Fruit fly (Drosophila melanogaster) whole organism, embryonic: ENCODE results near the gene SsRbeta.

Experiments
- Ada2b ChIP-seq: fragments of 200-800 bp; sonication (Bioruptor generic); IDR thresholded peaks from 2 replicates; pipeline ENCODE4 v1.3.6; 2022; ENCODE audit warnings: missing biosample characterization, missing genetic modification characterization
- Bgb ChIP-seq: fragments of 200-800 bp; sonication (Bioruptor generic); IDR thresholded peaks from 2 replicates; pipeline ENCODE4 v1.3.6; 2022; ENCODE audit warnings: missing biosample characterization, missing genetic modification characterization; ENCODE audit not compliant: partially characterized antibody
- CG10274 ChIP-seq: fragments of 200-800 bp; sonication (Bioruptor generic); optimal IDR thresholded peaks from 3 replicates; lab custom pipeline; 2017; ENCODE audit warnings: missing biosample characterization, mild to moderate bottlenecking, missing genetic modification characterization
- CG11456 ChIP-seq: fragments of 200-800 bp; sonication (Bioruptor generic); IDR thresholded peaks from 3 replicates; pipeline ENCODE4 v1.3.6; 2022; ENCODE audit warnings: missing biosample characterization, missing genetic modification characterization
- CG12155 ChIP-seq: fragments of 200-800 bp; sonication (Bioruptor generic); optimal IDR thresholded peaks from 3 replicates; lab custom pipeline; 2016; ENCODE audit warnings: missing biosample characterization, missing genetic modification characterization
- CG12219 ChIP-seq: fragments of 200-800 bp; sonication (Bioruptor generic); optimal IDR thresholded peaks from 3 replicates; lab custom pipeline; 2018; ENCODE audit warnings: missing biosample characterization, mild to moderate bottlenecking, missing genetic modification characterization
- CG14014 ChIP-seq: fragments of 200-800 bp; sonication (Bioruptor generic); IDR thresholded peaks from 2 replicates; pipeline ENCODE4 v1.3.6; 2022; ENCODE audit warnings: missing biosample characterization, missing genetic modification characterization
- CG14050 ChIP-seq: fragments of 200-800 bp; sonication (Bioruptor generic); IDR thresholded peaks from 3 replicates; pipeline ENCODE4 v1.3.6; 2022; ENCODE audit warnings: missing biosample characterization, missing genetic modification characterization
- CG16813 ChIP-seq: fragments of 200-800 bp; sonication (Bioruptor generic); IDR thresholded peaks from 3 replicates; pipeline ENCODE4 v1.3.6; 2022; ENCODE audit warnings: missing biosample characterization, missing genetic modification characterization; ENCODE audit not compliant: partially characterized antibody
- CG18764 ChIP-seq: fragments of 200-800 bp; sonication (Bioruptor generic); optimal IDR thresholded peaks from 3 replicates; lab custom pipeline; 2016; ENCODE audit warnings: missing biosample characterization, missing genetic modification characterization
- CG2116 ChIP-seq: fragments of 200-800 bp; sonication (Bioruptor generic); optimal IDR thresholded peaks from 3 replicates; lab custom pipeline; 2018; ENCODE audit warnings: missing biosample characterization, mild to moderate bottlenecking, missing genetic modification characterization
- CG4404 ChIP-seq: fragments of 200-800 bp; sonication (Bioruptor generic); IDR thresholded peaks from 2 replicates; pipeline ENCODE4 v1.3.6; 2022; ENCODE audit warnings: missing biosample characterization, missing genetic modification characterization
- CG4854 ChIP-seq: fragments of 200-800 bp; sonication (Bioruptor generic); optimal IDR thresholded peaks from 2 replicates; lab custom pipeline; 2016; ENCODE audit warnings: missing biosample characterization, missing genetic modification characterization, inconsistent platforms
- CG6683 ChIP-seq: fragments of 200-800 bp; sonication (Bioruptor generic); optimal IDR thresholded peaks from 2 replicates; lab custom pipeline; 2017; ENCODE audit warnings: missing biosample characterization, mild to moderate bottlenecking, missing genetic modification characterization, missing genetic modification reagents
- CG6791 ChIP-seq: fragments of 200-800 bp; sonication (Bioruptor generic); IDR thresholded peaks from 3 replicates; pipeline ENCODE4 v1.3.6; 2022; ENCODE audit warnings: missing biosample characterization, missing genetic modification characterization; ENCODE audit not compliant: partially characterized antibody
- CG7271 ChIP-seq: fragments of 200-800 bp; sonication (Bioruptor generic); optimal IDR thresholded peaks from 2 replicates; lab custom pipeline; 2018; ENCODE audit warnings: missing biosample characterization, mild to moderate bottlenecking, missing genetic modification characterization, moderate library complexity
- CG7928 ChIP-seq: fragments of 200-800 bp; sonication (Bioruptor generic); optimal IDR thresholded peaks from 2 replicates; lab custom pipeline; 2017; ENCODE audit warnings: missing biosample characterization, mild to moderate bottlenecking, missing genetic modification characterization
- CG7963 ChIP-seq: fragments of 200-800 bp; sonication (Bioruptor generic); IDR thresholded peaks from 3 replicates; pipeline ENCODE4 v1.3.6; 2022; ENCODE audit warnings: missing biosample characterization, missing genetic modification characterization; ENCODE audit not compliant: partially characterized antibody
- CG8359 ChIP-seq: fragments of 200-800 bp; sonication (Bioruptor generic); optimal IDR thresholded peaks from 2 replicates; lab custom pipeline; 2017; ENCODE audit warnings: missing biosample characterization, mild to moderate bottlenecking, missing genetic modification characterization, borderline replicate concordance
- CG9876 ChIP-seq: fragments of 200-800 bp; sonication (Bioruptor generic); optimal IDR thresholded peaks from 2 replicates; lab custom pipeline; 2016; ENCODE audit warnings: missing biosample characterization, missing genetic modification characterization
- D19B ChIP-seq: fragments of 200-800 bp; sonication (Bioruptor generic); optimal IDR thresholded peaks from 2 replicates; lab custom pipeline; 2017; ENCODE audit warnings: missing biosample characterization, mild to moderate bottlenecking, missing genetic modification characterization
- Fer2 ChIP-seq: fragments of 200-800 bp; sonication (Bioruptor generic); optimal IDR thresholded peaks from 2 replicates; lab custom pipeline; 2018; ENCODE audit warnings: missing biosample characterization, mild to moderate bottlenecking, missing genetic modification characterization, moderate library complexity
- HLH3B ChIP-seq: fragments of 200-800 bp; sonication (Bioruptor generic); IDR thresholded peaks from 2 replicates; pipeline ENCODE4 v1.3.6; 2022; ENCODE audit warnings: missing biosample characterization, missing genetic modification characterization
- Hr39 ChIP-seq: fragments of >200 bp; optimal IDR thresholded peaks from 2 replicates; lab custom pipeline; 2017
- Hr78 ChIP-seq, 2 experiments: fragments of 200-800 bp in 1 of 2; fragments of >200 bp in 1 of 2; sonication (Bioruptor generic) in 1 of 2; optimal IDR thresholded peaks; 2 replicates each; lab custom pipeline; 2017 to 2019; ENCODE audit warnings: missing biosample characterization in 2 of 2, missing genetic modification characterization in 2 of 2, mild to moderate bottlenecking in 1 of 2, moderate library complexity in 1 of 2
- Opbp ChIP-seq: fragments of 200-800 bp; sonication (Bioruptor generic); IDR thresholded peaks from 3 replicates; pipeline ENCODE4 v1.3.6; 2022; ENCODE audit warnings: missing biosample characterization, missing genetic modification characterization; ENCODE audit not compliant: partially characterized antibody
- Poxn ChIP-seq: fragments of 200-800 bp; sonication (Bioruptor generic); IDR thresholded peaks from 2 replicates; pipeline ENCODE4 v1.3.6; 2022; ENCODE audit warnings: missing biosample characterization, missing genetic modification characterization
- Rfx ChIP-seq: fragments of 200-800 bp; sonication (Bioruptor generic); IDR thresholded peaks from 2 replicates; pipeline ENCODE4 v1.3.6; 2022; ENCODE audit warnings: missing biosample characterization, missing genetic modification characterization
- Scr ChIP-seq: fragments of 200-800 bp; sonication (Bioruptor generic); IDR thresholded peaks from 2 replicates; pipeline ENCODE4 v1.3.6; 2022; ENCODE audit warnings: missing biosample characterization, missing genetic modification characterization; ENCODE audit not compliant: partially characterized antibody
- Six4 ChIP-seq: fragments of 200-800 bp; sonication (Bioruptor generic); optimal IDR thresholded peaks from 2 replicates; lab custom pipeline; 2016; ENCODE audit warnings: missing biosample characterization, missing genetic modification characterization
- ab ChIP-seq: fragments of 200-800 bp; sonication (Bioruptor generic); optimal IDR thresholded peaks from 2 replicates; lab custom pipeline; 2016; ENCODE audit warnings: missing biosample characterization, missing genetic modification characterization
- bbx ChIP-seq: fragments of 200-800 bp; sonication (Bioruptor generic); IDR thresholded peaks from 2 replicates; pipeline ENCODE4 v1.3.6; 2022; ENCODE audit warnings: missing biosample characterization, missing genetic modification characterization; ENCODE audit not compliant: partially characterized antibody
- chinmo ChIP-seq: fragments of 200-800 bp; sonication (Bioruptor generic); IDR thresholded peaks from 4 replicates; pipeline ENCODE4 v1.3.6; 2022; ENCODE audit warnings: missing biosample characterization, missing genetic modification characterization; ENCODE audit not compliant: partially characterized antibody
- cwo ChIP-seq: fragments of 200-800 bp; sonication (Bioruptor generic); optimal IDR thresholded peaks from 3 replicates; lab custom pipeline; 2017; ENCODE audit warnings: missing biosample characterization, missing genetic modification characterization, mild to moderate bottlenecking, moderate library complexity, missing genetic modification reagents
- eve ChIP-seq, 2 experiments: fragments of >200 bp; optimal IDR thresholded peaks; 2 replicates each; lab custom pipeline; 2017; ENCODE audit warnings: missing biosample characterization in 2 of 2, missing genetic modification characterization in 2 of 2
- ewg ChIP-seq: fragments of 200-800 bp; sonication (Bioruptor generic); optimal IDR thresholded peaks from 3 replicates; lab custom pipeline; 2017; ENCODE audit warnings: mild to moderate bottlenecking, missing biosample characterization, missing genetic modification reagents, missing genetic modification characterization
- eyg ChIP-seq: fragments of 200-800 bp; sonication (Bioruptor generic); optimal IDR thresholded peaks from 3 replicates; lab custom pipeline; 2016; ENCODE audit warnings: missing biosample characterization, missing genetic modification characterization
- fd3F ChIP-seq: fragments of 200-800 bp; sonication (Bioruptor generic); optimal IDR thresholded peaks from 2 replicates; lab custom pipeline; 2018; ENCODE audit warnings: missing biosample characterization, mild to moderate bottlenecking, missing genetic modification characterization, moderate library complexity
- ham ChIP-seq: fragments of 200-800 bp; sonication (Bioruptor generic); IDR thresholded peaks from 2 replicates; pipeline ENCODE4 v1.3.6; 2022; ENCODE audit warnings: missing biosample characterization, missing genetic modification characterization
- hb ChIP-seq: fragments of 200-800 bp; sonication (Bioruptor generic); IDR thresholded peaks from 3 replicates; pipeline ENCODE4 v1.3.6; 2022; ENCODE audit warnings: missing biosample characterization, missing genetic modification characterization; ENCODE audit not compliant: partially characterized antibody
- mirr ChIP-seq: fragments of 200-800 bp; sonication (Bioruptor generic); optimal IDR thresholded peaks from 3 replicates; lab custom pipeline; 2018; ENCODE audit warnings: missing biosample characterization, mild to moderate bottlenecking, missing genetic modification characterization
- nom ChIP-seq: fragments of 200-800 bp; sonication (Bioruptor generic); optimal IDR thresholded peaks from 2 replicates; lab custom pipeline; 2017; ENCODE audit warnings: missing biosample characterization, missing genetic modification characterization, mild to moderate bottlenecking, moderate library complexity, missing genetic modification reagents
- rib ChIP-seq: fragments of 200-800 bp; sonication (Bioruptor generic); IDR thresholded peaks from 2 replicates; pipeline ENCODE4 v1.3.6; 2022; ENCODE audit warnings: missing biosample characterization, missing genetic modification characterization
- sna ChIP-seq: fragments of 200-800 bp; sonication (Bioruptor generic); IDR thresholded peaks from 2 replicates; pipeline ENCODE4 v1.3.6; 2022; ENCODE audit warnings: missing biosample characterization, missing genetic modification characterization; ENCODE audit not compliant: partially characterized antibody
- tna ChIP-seq: fragments of 200-800 bp; sonication (Bioruptor generic); IDR thresholded peaks from 2 replicates; pipeline ENCODE4 v1.3.6; 2022; ENCODE audit warnings: missing biosample characterization, missing genetic modification characterization; ENCODE audit not compliant: partially characterized antibody
- ttk ChIP-seq: fragments of 200-800 bp; sonication (Bioruptor generic); IDR thresholded peaks from 2 replicates; pipeline ENCODE4 v2.1.2; 2022; ENCODE audit warnings: missing biosample characterization, missing genetic modification characterization
- vnd ChIP-seq: fragments of 200-800 bp; sonication (Bioruptor generic); IDR thresholded peaks from 3 replicates; pipeline ENCODE4 v1.3.6; 2022; ENCODE audit warnings: missing biosample characterization, missing genetic modification characterization; ENCODE audit not compliant: partially characterized antibody
- zen2 ChIP-seq: fragments of 200-800 bp; sonication (Bioruptor generic); IDR thresholded peaks from 3 replicates; pipeline ENCODE4 v1.3.6; 2022; ENCODE audit warnings: missing biosample characterization, missing genetic modification characterization; ENCODE audit not compliant: partially characterized antibody

SsRbeta gene

DNA sequence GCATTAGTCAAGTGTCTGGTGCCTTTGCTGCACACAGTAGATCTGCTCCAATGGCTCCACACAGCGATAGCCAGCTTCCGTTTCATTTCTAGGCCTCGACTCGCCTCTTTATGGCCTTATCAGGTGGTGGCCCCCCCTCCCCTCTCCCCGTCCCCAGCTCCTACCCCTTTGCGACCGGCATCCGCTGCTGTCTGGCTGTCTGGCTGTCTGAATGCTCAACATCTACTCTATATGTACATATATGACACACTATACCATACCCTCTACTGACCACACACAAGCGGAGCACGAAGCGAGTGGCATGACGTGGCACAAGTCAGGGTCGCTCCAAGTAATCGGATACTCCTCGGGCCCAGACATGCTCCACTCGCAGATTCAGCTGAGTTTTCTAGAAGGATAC lies 28.9 kb downstream of the SsRbeta start (continued):
- TF ChIP-seq CG9876 (GFP tag; lab: Kevin White, UChicago) (no peak), Six4 (no peak), zen2 (GFP tag; lab: Robert Waterston, UW) (no peak), Ada2b (GFP tag; lab: Robert Waterston, UW) (0 out of 2 replicates have a peak, but pooled peaks have one; percentile 11), CG18764 (no peak), CG14014 (GFP tag; lab: Robert Waterston, UW) (0 out of 2 replicates have a peak, but pooled peaks have one; percentile 26), CG8359 (no peak), CG7271 (tag; lab: Kevin White, UChicago) (no peak), Fer2 (tag; lab: Kevin White, UChicago) (no peak), tna (GFP tag; lab: Robert Waterston, UW) (peak; percentile 77), ham (GFP tag; lab: Robert Waterston, UW) (no peak), CG7963 (GFP tag; lab: Robert Waterston, UW) (peak; percentile 52; the same call in 1 of the 3 replicates), CG10274 (GFP tag; lab: Kevin White, UChicago) (no peak), CG6683 (GFP tag; lab: Kevin White, UChicago) (no peak), cwo (GFP tag; lab: Kevin White, UChicago) (peak; percentile 28), CG2116 (GFP tag; lab: Kevin White, UChicago) (no peak), ttk (GFP tag; lab: Robert Waterston, UW) (peak; percentile 26; the same call in 1 of the 2 replicates), Hr39 (no peak), fd3F (no peak), mirr (GFP tag; lab: Kevin White, UChicago) (peak; percentile 27), CG14050 (GFP tag; lab: Robert Waterston, UW) (no peak), D19B (GFP tag; lab: Kevin White, UChicago) (peak; percentile 61), nom (GFP tag; lab: Kevin White, UChicago) (peak; percentile 50), CG6791 (peak; percentile 35; the same call in 1 of the 3 replicates), Rfx (GFP tag; lab: Robert Waterston, UW) (0 out of 2 replicates have a peak, but pooled peaks have one; percentile 6), Opbp (GFP tag; lab: Robert Waterston, UW) (0 out of 3 replicates have a peak, but pooled peaks have one; percentile 29), CG12219 (GFP tag; lab: Kevin White, UChicago) (no peak), Hr78 (GFP tag; optimal IDR thresholded peaks at IDR 0.05; lab: Kevin White, UChicago) (no peak), CG7928 (GFP tag; lab: Kevin White, UChicago) (no peak), ab (no peak), hb (peak; percentile 51), eyg (no peak), eve (GFP tag; optimal IDR thresholded peaks at IDR 0.05; lab: Kevin White, UChicago) (no peak), Bgb (GFP tag; lab: Robert Waterston, UW) (peak; percentile 61), vnd (peak; percentile 17; the same call in 1 of the 3 replicates), rib (GFP tag; lab: Robert Waterston, UW) (0 out of 2 replicates have a peak, but pooled peaks have one; percentile 24), CG4404 (GFP tag; lab: Robert Waterston, UW) (no peak), CG16813 (GFP tag; lab: Robert Waterston, UW) (peak; percentile 33; the same call in 1 of the 3 replicates), CG11456 (0 out of 3 replicates have a peak, but pooled peaks have one; percentile 42), bbx (0 out of 2 replicates have a peak, but pooled peaks have one; percentile 23), ewg (GFP tag; lab: Kevin White, UChicago) (no peak), CG12155 (no peak), CG4854 (GFP tag; lab: Kevin White, UChicago) (no peak), sna (GFP tag; lab: Robert Waterston, UW) (peak; percentile 43; the same call in 1 of the 2 replicates), chinmo (GFP tag; lab: Robert Waterston, UW) (0 out of 4 replicates have a peak, but pooled peaks have one; percentile 44), Scr (GFP tag; lab: Robert Waterston, UW) (0 out of 2 replicates have a peak, but pooled peaks have one; percentile 23), HLH3B (GFP tag; lab: Robert Waterston, UW) (0 out of 2 replicates have a peak, but pooled peaks have one; percentile 29), Poxn (no peak)
